Worm (Caenorhabditis elegans) whole organism, L4 larva: ENCODE data around the gene F08F8.6.

Experiments
- D1046.2 ChIP-seq: fragments of 200-800 bp; sonication (Bioruptor generic); IDR thresholded peaks from 2 replicates; pipeline ENCODE4 v1.3.6; 2022; ENCODE audit warnings: missing genetic modification characterization, missing compliant biosample characterization
- F26F4.8 ChIP-seq: fragments of 200-800 bp; sonication (Bioruptor generic); conservative IDR thresholded peaks from 2 replicates; pipeline ENCODE4 v1.3.6; 2022; ENCODE audit warnings: missing genetic modification characterization, missing compliant biosample characterization
- Y48G9A.11 ChIP-seq: fragments of 200-800 bp; sonication (Bioruptor generic); IDR thresholded peaks from 2 replicates; pipeline ENCODE4 v1.3.6; 2022; ENCODE audit warnings: missing genetic modification reagents, missing genetic modification characterization, missing compliant biosample characterization
- ZK337.2 ChIP-seq: fragments of 200-800 bp; sonication (Bioruptor generic); IDR thresholded peaks from 2 replicates; pipeline ENCODE4 v1.3.6; 2022; ENCODE audit warnings: missing genetic modification reagents, missing genetic modification characterization, missing compliant biosample characterization
- ZK546.5 ChIP-seq, 2 experiments: sonication (generic microtip); optimal IDR thresholded peaks; 2 replicates each; lab custom pipeline; 2017; ENCODE audit warnings: missing biosample characterization in 2 of 2, missing genetic modification characterization in 2 of 2
- aha-1 ChIP-seq: fragments of 150-350 bp; peaks from one replicate; lab custom pipeline; 2014; ENCODE audit warnings: missing biosample characterization, missing genetic modification characterization
- ceh-28 ChIP-seq: fragments of 150-350 bp; optimal IDR thresholded peaks from 2 replicates; lab custom pipeline; 2014; ENCODE audit warnings: missing biosample characterization, missing genetic modification reagents, missing genetic modification characterization
- ceh-82 ChIP-seq: sonication (generic microtip); optimal IDR thresholded peaks from 2 replicates; lab custom pipeline; 2017; ENCODE audit warnings: missing biosample characterization, missing genetic modification characterization
- cey-2 ChIP-seq: sonication (generic microtip); optimal IDR thresholded peaks from 3 replicates; lab custom pipeline; 2017; ENCODE audit warnings: missing genetic modification characterization, mild to moderate bottlenecking, missing compliant biosample characterization, antibody characterized with exemption, borderline replicate concordance; ENCODE audit not compliant: insufficient read depth
- dmd-6 ChIP-seq: fragments of 200-800 bp; sonication (Bioruptor generic); IDR thresholded peaks from 2 replicates; pipeline ENCODE4 v1.3.6; 2022; ENCODE audit warnings: missing genetic modification reagents, missing genetic modification characterization, missing compliant biosample characterization
- dmd-9 ChIP-seq: fragments of 200-800 bp; sonication (Bioruptor generic); IDR thresholded peaks from 2 replicates; pipeline ENCODE4 v1.3.6; 2022; ENCODE audit warnings: missing genetic modification reagents, missing genetic modification characterization, missing compliant biosample characterization
- dpl-1 ChIP-seq: fragments of 150-350 bp; optimal IDR thresholded peaks from 2 replicates; lab custom pipeline; 2014; ENCODE audit warnings: missing biosample characterization, missing genetic modification reagents, missing genetic modification characterization
- dve-1 ChIP-seq: sonication (generic microtip); optimal IDR thresholded peaks from 2 replicates; lab custom pipeline; 2017; ENCODE audit warnings: antibody characterized with exemption, mild to moderate bottlenecking, missing genetic modification characterization, missing compliant biosample characterization; ENCODE audit not compliant: insufficient read depth
- egl-27 ChIP-seq: sonication (generic microtip); optimal IDR thresholded peaks from 3 replicates; lab custom pipeline; 2017; ENCODE audit warnings: missing biosample characterization, missing genetic modification reagents, missing genetic modification characterization
- hlh-11 ChIP-seq: fragments of 200-800 bp; sonication (Bioruptor generic); optimal IDR thresholded peaks from 2 replicates; lab custom pipeline; 2018; ENCODE audit warnings: mild to moderate bottlenecking, missing genetic modification characterization, missing compliant biosample characterization
- hlh-30 ChIP-seq: sonication (generic microtip); optimal IDR thresholded peaks from 2 replicates; lab custom pipeline; 2017; ENCODE audit warnings: antibody characterized with exemption, mild to moderate bottlenecking, missing genetic modification characterization, missing compliant biosample characterization; ENCODE audit not compliant: insufficient read depth
- lim-7 ChIP-seq: fragments of 200-800 bp; sonication (Bioruptor generic); IDR thresholded peaks from 2 replicates; pipeline ENCODE4 v1.3.6; 2022; ENCODE audit warnings: missing genetic modification characterization, missing compliant biosample characterization
- lin-29 ChIP-seq: fragments of 200-800 bp; sonication (Bioruptor generic); IDR thresholded peaks from 2 replicates; pipeline ENCODE4 v1.3.6; 2022; ENCODE audit warnings: missing genetic modification reagents, missing genetic modification characterization, missing compliant biosample characterization
- lir-3 ChIP-seq: sonication (generic microtip); optimal IDR thresholded peaks from 2 replicates; lab custom pipeline; 2016; ENCODE audit warnings: mild to moderate bottlenecking, missing genetic modification characterization, missing compliant biosample characterization
- lsy-2 ChIP-seq, 2 experiments: fragments of 150-350 bp in 1 of 2; sonication (generic microtip) in 1 of 2; optimal IDR thresholded peaks; 2 replicates each; lab custom pipeline; 2014 to 2017; ENCODE audit warnings: missing biosample characterization in 2 of 2, missing genetic modification characterization in 2 of 2
- mdt-29 ChIP-seq: fragments of 200-800 bp; sonication (Bioruptor generic); IDR thresholded peaks from 2 replicates; pipeline ENCODE4 v1.3.6; 2022; ENCODE audit warnings: missing genetic modification reagents, missing genetic modification characterization, missing compliant biosample characterization
- mxl-3 ChIP-seq: fragments of 200-800 bp; sonication (Bioruptor generic); optimal IDR thresholded peaks from 2 replicates; lab custom pipeline; 2018; ENCODE audit warnings: mild to moderate bottlenecking, missing genetic modification characterization, missing compliant biosample characterization
- nhr-28 ChIP-seq: fragments of 150-350 bp; optimal IDR thresholded peaks from 2 replicates; lab custom pipeline; 2014; ENCODE audit warnings: missing biosample characterization, missing genetic modification characterization
- nhr-41 ChIP-seq: fragments of 200-800 bp; sonication (Bioruptor generic); IDR thresholded peaks from 2 replicates; pipeline ENCODE4 v1.3.6; 2022; ENCODE audit warnings: missing genetic modification reagents, missing genetic modification characterization, missing compliant biosample characterization
- nhr-42 ChIP-seq: fragments of 200-800 bp; sonication (Bioruptor generic); IDR thresholded peaks from 2 replicates; pipeline ENCODE4 v1.3.6; 2022; ENCODE audit warnings: missing genetic modification characterization, missing compliant biosample characterization
- nhr-48 ChIP-seq: sonication (generic microtip); optimal IDR thresholded peaks from 2 replicates; lab custom pipeline; 2016; ENCODE audit warnings: mild to moderate bottlenecking, missing genetic modification characterization, missing compliant biosample characterization
- nhr-77 ChIP-seq: fragments of 150-350 bp; optimal IDR thresholded peaks from 2 replicates; lab custom pipeline; 2014; ENCODE audit warnings: missing biosample characterization, missing genetic modification characterization
- snpc-1.2 ChIP-seq: fragments of 200-800 bp; sonication (Bioruptor generic); IDR thresholded peaks from 2 replicates; pipeline ENCODE4 v1.3.6; 2022; ENCODE audit warnings: missing genetic modification reagents, missing genetic modification characterization, missing compliant biosample characterization
- snpc-4 ChIP-seq: fragments of 150-350 bp; optimal IDR thresholded peaks from 2 replicates; lab custom pipeline; 2014; ENCODE audit warnings: missing biosample characterization, missing genetic modification characterization
- tra-1 ChIP-seq: fragments of 200-800 bp; sonication (Bioruptor generic); IDR thresholded peaks from 2 replicates; pipeline ENCODE4 v1.3.6; 2022; ENCODE audit warnings: missing genetic modification reagents, missing genetic modification characterization, missing compliant biosample characterization
- unc-39 ChIP-seq: sonication (generic microtip); optimal IDR thresholded peaks from 2 replicates; lab custom pipeline; 2017; ENCODE audit warnings: missing biosample characterization, missing genetic modification characterization
- unc-62 ChIP-seq, 3 experiments: fragments of 150-350 bp in 1 of 3; sonication (generic microtip); optimal IDR thresholded peaks in 2 of 3; peaks in 1 of 3; 1 replicate in 1 of 3; 2 replicates in 2 of 3; lab custom pipeline; 2014 to 2017; ENCODE audit warnings: missing biosample characterization in 3 of 3, missing genetic modification characterization in 3 of 3, missing genetic modification reagents in 3 of 3, missing genotype in 1 of 3
- zip-11 ChIP-seq: fragments of 200-800 bp; sonication (Bioruptor generic); IDR thresholded peaks from 2 replicates; pipeline ENCODE4 v1.3.6; 2022; ENCODE audit warnings: missing genetic modification characterization, missing compliant biosample characterization
- ztf-11 ChIP-seq: fragments of 150-350 bp; optimal IDR thresholded peaks from 2 replicates; lab custom pipeline; 2014; ENCODE audit warnings: missing biosample characterization, missing genetic modification characterization

Gene F08F8.6

DNA sequence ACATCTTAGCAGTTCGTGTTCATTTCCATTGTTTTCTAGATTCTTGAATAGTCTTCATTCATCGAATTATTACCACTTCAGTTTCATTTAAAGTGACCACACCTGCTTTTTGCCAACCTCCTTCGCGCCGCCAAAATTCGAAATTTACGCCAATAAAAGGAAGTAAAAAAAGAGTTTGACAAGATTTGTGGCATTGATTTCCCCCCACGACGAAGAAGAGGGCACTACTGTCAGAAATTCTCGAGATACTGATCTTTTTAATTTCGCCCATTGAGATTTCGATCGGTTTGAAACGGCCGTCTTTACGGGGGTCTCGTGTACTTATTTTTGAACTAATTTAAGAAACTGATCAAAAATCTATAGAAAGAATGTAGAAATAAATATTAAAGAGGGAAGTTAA, 41.8 kb upstream of the F08F8.6 start:
- no peak for TF ChIP-seq Y48G9A.11 (GFP tag; lab: Robert Waterston, UW)
- no peak for TF ChIP-seq snpc-1.2
- no peak for TF ChIP-seq dmd-6 (GFP tag; lab: Robert Waterston, UW)
- no peak for TF ChIP-seq zip-11 (GFP tag; lab: Robert Waterston, UW)
- no peak for TF ChIP-seq D1046.2
- no peak for TF ChIP-seq dpl-1 (GFP tag; lab: Kevin White, UChicago)
- TF ChIP-seq unc-39 = no peak
- no peak for TF ChIP-seq ceh-82 (tag; lab: Kevin White, UChicago)
- no peak for TF ChIP-seq egl-27 (tag; lab: Kevin White, UChicago)
- no peak for TF ChIP-seq mdt-29 (GFP tag; lab: Robert Waterston, UW)

DNA sequence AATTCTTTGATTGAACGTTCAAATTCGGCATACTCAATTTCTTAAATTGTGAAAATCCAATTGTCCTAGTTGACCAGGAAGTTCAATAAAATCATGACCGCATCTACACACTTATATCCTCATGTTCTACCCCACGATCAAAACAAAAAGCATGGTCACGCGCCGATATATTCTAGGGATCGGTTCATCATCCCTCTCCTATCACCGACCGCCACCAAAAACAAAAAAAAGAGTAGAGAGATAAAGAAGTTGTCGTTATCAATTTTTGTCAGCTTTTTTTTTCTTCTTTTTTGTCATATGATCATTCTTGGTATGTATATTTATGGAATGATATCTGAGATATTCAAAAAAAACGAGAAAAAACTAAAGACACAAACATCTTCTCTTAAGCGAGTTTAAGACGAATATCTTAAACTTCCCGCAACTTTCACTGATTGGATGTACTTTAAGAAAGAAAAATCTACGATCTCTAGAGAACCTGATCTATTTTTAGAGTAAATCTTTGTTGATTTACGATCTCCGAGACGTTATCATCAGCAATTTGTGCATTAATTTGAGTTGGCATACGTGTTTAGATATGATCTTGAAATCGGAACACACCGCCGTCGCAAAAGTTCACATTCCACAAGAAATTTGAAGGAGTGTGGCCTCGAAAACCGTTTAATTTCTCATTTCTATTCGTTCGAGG, 38.4 kb upstream of the F08F8.6 start:
- TF ChIP-seq lim-7 (no peak), unc-62 (GFP tag; optimal IDR thresholded peaks at IDR 0.05 in 1 of 2; lab: Kevin White, UChicago) (peak in 1 of 2 experiments; percentile 90), unc-62 (tag; optimal IDR thresholded peaks at IDR 0.05; lab: Kevin White, UChicago) (no peak), dve-1 (tag; lab: Kevin White, UChicago) (peak; percentile 44), mxl-3 (peak; percentile 48), ZK546.5 (tag; optimal IDR thresholded peaks at IDR 0.05; lab: Kevin White, UChicago) (no peak), nhr-48 (peak; percentile 84), F26F4.8 (GFP tag; lab: Robert Waterston, UW) (no peak), snpc-4 (no peak), Y48G9A.11 (GFP tag; lab: Robert Waterston, UW) (no peak), dpl-1 (GFP tag; lab: Kevin White, UChicago) (peak; percentile 17), dmd-6 (GFP tag; lab: Robert Waterston, UW) (peak; percentile 30; the same call in 1 of the 2 replicates), hlh-30 (tag; lab: Kevin White, UChicago) (peak; percentile 77), nhr-28 (tag; lab: Kevin White, UChicago) (peak; percentile 80), nhr-42 (GFP tag; lab: Robert Waterston, UW) (no peak), hlh-11 (tag; lab: Kevin White, UChicago) (peak; percentile 85), lsy-2 (tag; optimal IDR thresholded peaks at IDR 0.05; lab: Kevin White, UChicago) (peak in 1 of 2 experiments; percentile 16), lin-29 (GFP tag; lab: Robert Waterston, UW) (0 out of 2 replicates have a peak, but pooled peaks have one; percentile 35), cey-2 (tag; lab: Kevin White, UChicago) (peak; percentile 67)
- TF ChIP-seq, all 104 proteins: peak for 12

DNA sequence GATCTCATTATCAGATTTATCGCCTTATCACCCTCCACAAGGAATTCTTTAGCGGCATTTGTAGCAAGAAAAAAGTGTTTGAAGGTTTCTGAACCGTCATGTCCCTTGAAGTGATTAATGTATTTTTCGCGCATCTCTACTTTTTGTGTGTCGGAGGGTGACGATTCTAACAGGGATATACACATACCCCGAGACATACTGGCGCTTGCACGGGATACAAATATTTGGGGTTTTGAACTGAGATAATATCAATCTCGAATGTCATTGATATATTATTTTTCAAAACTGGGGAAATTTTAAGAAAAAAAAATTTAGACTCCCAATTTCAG, 37.9 kb upstream of the F08F8.6 start:
- TF ChIP-seq aha-1 = peak; percentile 24
- no peak for TF ChIP-seq nhr-77 (tag; lab: Kevin White, UChicago)
- TF ChIP-seq ztf-11 (tag; lab: Kevin White, UChicago) = no peak
- TF ChIP-seq unc-62 (GFP tag; optimal IDR thresholded peaks at IDR 0.05 in 1 of 2; lab: Kevin White, UChicago) = peak in 1 of 2 experiments; percentile 43
- no peak for TF ChIP-seq unc-62 (tag; optimal IDR thresholded peaks at IDR 0.05; lab: Kevin White, UChicago)
- no peak for TF ChIP-seq nhr-41 (GFP tag; lab: Robert Waterston, UW)
- TF ChIP-seq lsy-2 (tag; optimal IDR thresholded peaks at IDR 0.05; lab: Kevin White, UChicago) = no peak
- TF ChIP-seq egl-27 (tag; lab: Kevin White, UChicago) = no peak
- TF ChIP-seq ZK337.2 (GFP tag; lab: Robert Waterston, UW) = no peak
- peak; percentile 57 for TF ChIP-seq hlh-30 (tag; lab: Kevin White, UChicago)
- peak; percentile 72 for TF ChIP-seq nhr-28 (tag; lab: Kevin White, UChicago)
- no peak for TF ChIP-seq tra-1 (GFP tag; lab: Robert Waterston, UW)
- no peak for TF ChIP-seq dmd-9 (GFP tag; lab: Robert Waterston, UW)
- TF ChIP-seq hlh-11 (tag; lab: Kevin White, UChicago) = peak; percentile 31

DNA sequence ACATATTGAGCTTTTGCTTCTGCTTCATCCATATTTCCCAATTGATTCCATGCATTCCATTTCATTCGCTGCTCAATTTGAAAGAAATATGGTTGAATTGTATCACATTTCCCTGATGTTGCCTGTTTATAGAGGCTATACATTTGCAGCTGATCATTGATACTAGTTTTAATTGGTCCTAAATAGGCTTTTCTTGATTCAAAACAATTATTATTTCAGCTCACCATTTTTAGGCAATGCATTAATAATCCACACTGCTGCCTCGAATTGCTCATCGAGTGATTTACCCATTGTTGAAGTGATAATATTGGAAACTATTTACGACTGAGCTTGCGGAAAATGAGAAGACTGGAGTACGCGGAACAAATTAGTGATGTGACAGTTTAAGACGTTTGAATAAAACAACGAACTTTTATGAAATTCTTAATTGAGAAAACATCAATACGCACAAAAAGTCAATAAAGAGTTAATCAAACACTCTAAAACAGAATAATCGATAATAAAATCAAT, 34.8 kb upstream of the F08F8.6 start, which contains the start of gene acbp-4:
TSS of gene acbp-4 (minus strand) at position 510 of the 510 bp plus-strand sequence.
- TF ChIP-seq unc-62 (GFP tag; optimal IDR thresholded peaks at IDR 0.05 in 1 of 2; lab: Kevin White, UChicago) = peak in 1 of 2 experiments; percentile 60
- TF ChIP-seq unc-62 (tag; optimal IDR thresholded peaks at IDR 0.05; lab: Kevin White, UChicago) = no peak
- TF ChIP-seq lir-3 (tag; lab: Kevin White, UChicago) = no peak
- peak; percentile 38 for TF ChIP-seq ceh-28 (tag; lab: Kevin White, UChicago)
- TF ChIP-seq, all 104 proteins: peak for 2
